Worm (Caenorhabditis elegans) whole organism, late embryonic: ENCODE results near the gene F25E5.2.

Experiments used
- C08G9.2 ChIP-seq: sonication (generic microtip); optimal IDR thresholded peaks from 2 replicates; lab custom pipeline; 2016; ENCODE audit warnings: mild to moderate bottlenecking, missing genetic modification characterization, moderate library complexity, missing compliant biosample characterization
- C38D4.7 ChIP-seq: fragments of 200-800 bp; sonication (Bioruptor generic); optimal IDR thresholded peaks from 2 replicates; lab custom pipeline; 2018; ENCODE audit warnings: mild to moderate bottlenecking, missing genetic modification characterization, moderate library complexity, missing compliant biosample characterization
- F13H6.1 ChIP-seq: sonication (generic microtip); optimal IDR thresholded peaks from 2 replicates; lab custom pipeline; 2016; ENCODE audit warnings: missing genetic modification characterization, missing compliant biosample characterization
- K02D7.2 ChIP-seq: sonication (generic microtip); optimal IDR thresholded peaks from 2 replicates; lab custom pipeline; 2017; ENCODE audit warnings: mild to moderate bottlenecking, missing genetic modification characterization, missing compliant biosample characterization
- K09A11.1 ChIP-seq: sonication (generic microtip); optimal IDR thresholded peaks from 2 replicates; lab custom pipeline; 2017; ENCODE audit warnings: antibody characterized with exemption, mild to moderate bottlenecking, missing genetic modification characterization, missing compliant biosample characterization; ENCODE audit not compliant: insufficient read depth
- T23F11.4 ChIP-seq: fragments of 200-800 bp; sonication (Bioruptor generic); optimal IDR thresholded peaks from 2 replicates; lab custom pipeline; 2018; ENCODE audit warnings: mild to moderate bottlenecking, missing genetic modification characterization, missing compliant biosample characterization
- Y22D7AL.16 ChIP-seq: sonication (generic microtip); optimal IDR thresholded peaks from 2 replicates; lab custom pipeline; 2016; ENCODE audit warnings: missing genetic modification characterization, missing compliant biosample characterization
- ama-1 ChIP-seq: fragments of 150-350 bp; optimal IDR thresholded peaks from 2 replicates; lab custom pipeline; 2014
- ceh-14 ChIP-seq: sonication (generic microtip); optimal IDR thresholded peaks from 2 replicates; lab custom pipeline; 2016; ENCODE audit warnings: missing genotype, missing genetic modification characterization, missing compliant biosample characterization
- ceh-19 ChIP-seq: fragments of 200-800 bp; sonication (Bioruptor generic); optimal IDR thresholded peaks from 2 replicates; lab custom pipeline; 2018; ENCODE audit warnings: mild to moderate bottlenecking, missing genetic modification characterization, missing compliant biosample characterization
- ceh-30 ChIP-seq: fragments of 150-350 bp; optimal IDR thresholded peaks from 2 replicates; lab custom pipeline; 2014; ENCODE audit warnings: missing biosample characterization, missing genetic modification characterization
- ceh-34 ChIP-seq: sonication (generic microtip); optimal IDR thresholded peaks from 2 replicates; lab custom pipeline; 2016; ENCODE audit warnings: mild to moderate bottlenecking, missing genetic modification characterization, missing compliant biosample characterization
- ceh-45 ChIP-seq: fragments of 200-800 bp; sonication (Bioruptor generic); IDR thresholded peaks from 2 replicates; pipeline ENCODE4 v1.3.6; 2022; ENCODE audit warnings: missing genetic modification reagents, missing genetic modification characterization, missing compliant biosample characterization
- ceh-48 ChIP-seq: sonication (generic microtip); optimal IDR thresholded peaks from 2 replicates; lab custom pipeline; 2016; ENCODE audit warnings: missing genetic modification characterization, inconsistent platforms, missing compliant biosample characterization
- ceh-6 ChIP-seq: fragments of 200-800 bp; sonication (Bioruptor generic); optimal IDR thresholded peaks from 2 replicates; lab custom pipeline; 2018; ENCODE audit warnings: mild to moderate bottlenecking, missing genetic modification characterization, missing compliant biosample characterization
- ceh-9 ChIP-seq: sonication (generic microtip); optimal IDR thresholded peaks from 2 replicates; lab custom pipeline; 2016; ENCODE audit warnings: mild to moderate bottlenecking, missing genetic modification characterization, inconsistent platforms, missing compliant biosample characterization
- che-1 ChIP-seq: sonication (generic microtip); optimal IDR thresholded peaks from 2 replicates; lab custom pipeline; 2016; ENCODE audit warnings: mild to moderate bottlenecking, missing genetic modification characterization, missing compliant biosample characterization
- elt-2 ChIP-seq: sonication (generic microtip); optimal IDR thresholded peaks from 2 replicates; lab custom pipeline; 2016; ENCODE audit warnings: missing genetic modification reagents, missing genetic modification characterization, missing compliant biosample characterization
- ets-4 ChIP-seq: sonication (generic microtip); optimal IDR thresholded peaks from 2 replicates; lab custom pipeline; 2016; ENCODE audit warnings: missing genetic modification characterization, missing compliant biosample characterization
- fax-1 ChIP-seq: sonication (generic microtip); optimal IDR thresholded peaks from 2 replicates; lab custom pipeline; 2016; ENCODE audit warnings: missing genotype, missing genetic modification characterization, missing compliant biosample characterization
- fkh-10 ChIP-seq: fragments of 150-350 bp; optimal IDR thresholded peaks from 2 replicates; lab custom pipeline; 2014; ENCODE audit warnings: missing biosample characterization, missing genetic modification reagents, missing genetic modification characterization
- fkh-6 ChIP-seq: sonication (generic microtip); optimal IDR thresholded peaks from 2 replicates; lab custom pipeline; 2016; ENCODE audit warnings: missing genetic modification characterization, missing compliant biosample characterization
- hlh-13 ChIP-seq: fragments of 200-800 bp; sonication (Bioruptor generic); optimal IDR thresholded peaks from 2 replicates; lab custom pipeline; 2018; ENCODE audit warnings: mild to moderate bottlenecking, missing genetic modification characterization, missing compliant biosample characterization
- hlh-30 ChIP-seq: sonication (generic microtip); optimal IDR thresholded peaks from 2 replicates; lab custom pipeline; 2017; ENCODE audit warnings: antibody characterized with exemption, missing genetic modification characterization, missing compliant biosample characterization; ENCODE audit not compliant: insufficient read depth
- hlh-6 ChIP-seq: sonication (generic microtip); optimal IDR thresholded peaks from 2 replicates; lab custom pipeline; 2016; ENCODE audit warnings: missing genotype, missing genetic modification characterization, missing compliant biosample characterization
- lim-6 ChIP-seq: sonication (generic microtip); optimal IDR thresholded peaks from 2 replicates; lab custom pipeline; 2016; ENCODE audit warnings: missing genetic modification characterization, missing compliant biosample characterization
- lin-11 ChIP-seq: fragments of 200-800 bp; sonication (Bioruptor generic); optimal IDR thresholded peaks from 2 replicates; lab custom pipeline; 2018; ENCODE audit warnings: mild to moderate bottlenecking, missing genetic modification characterization, missing compliant biosample characterization
- madf-2 ChIP-seq: sonication (generic microtip); optimal IDR thresholded peaks from 2 replicates; lab custom pipeline; 2017; ENCODE audit warnings: missing genetic modification characterization, missing compliant biosample characterization
- nfya-1 ChIP-seq: sonication (generic microtip); optimal IDR thresholded peaks from 2 replicates; lab custom pipeline; 2017; ENCODE audit warnings: missing genetic modification characterization, mild to moderate bottlenecking, missing compliant biosample characterization, antibody characterized with exemption, moderate library complexity
- nhr-232 ChIP-seq: sonication (generic microtip); optimal IDR thresholded peaks from 2 replicates; lab custom pipeline; 2016; ENCODE audit warnings: missing genetic modification characterization, missing compliant biosample characterization
- odd-2 ChIP-seq: sonication (generic microtip); optimal IDR thresholded peaks from 2 replicates; lab custom pipeline; 2017; ENCODE audit warnings: antibody characterized with exemption, mild to moderate bottlenecking, missing genetic modification characterization, missing compliant biosample characterization
- pag-3 ChIP-seq: sonication (generic microtip); optimal IDR thresholded peaks from 2 replicates; lab custom pipeline; 2016; ENCODE audit warnings: missing compliant biosample characterization, missing genetic modification characterization, borderline replicate concordance
- pat-9 ChIP-seq: fragments of 200-800 bp; sonication (Bioruptor generic); optimal IDR thresholded peaks from 2 replicates; lab custom pipeline; 2018; ENCODE audit warnings: mild to moderate bottlenecking, missing genetic modification characterization, moderate library complexity, missing compliant biosample characterization
- pax-1 ChIP-seq: fragments of 150-350 bp; optimal IDR thresholded peaks from 2 replicates; lab custom pipeline; 2014; ENCODE audit warnings: missing biosample characterization, missing genetic modification characterization
- pha-2 ChIP-seq: sonication (generic microtip); optimal IDR thresholded peaks from 2 replicates; lab custom pipeline; 2017; ENCODE audit warnings: mild to moderate bottlenecking, missing genetic modification characterization, missing compliant biosample characterization
- ref-2 ChIP-seq: sonication (generic microtip); optimal IDR thresholded peaks from 2 replicates; lab custom pipeline; 2016; ENCODE audit warnings: missing genetic modification characterization, missing compliant biosample characterization
- sox-2 ChIP-seq: fragments of 200-800 bp; sonication (Bioruptor generic); IDR thresholded peaks from 2 replicates; pipeline ENCODE4 v1.3.6; 2022; ENCODE audit warnings: missing genetic modification reagents, missing genetic modification characterization, missing compliant biosample characterization
- sox-4 ChIP-seq: sonication (generic microtip); optimal IDR thresholded peaks from 2 replicates; lab custom pipeline; 2017; ENCODE audit warnings: mild to moderate bottlenecking, missing genetic modification characterization, inconsistent platforms, missing compliant biosample characterization
- syd-9 ChIP-seq: sonication (generic microtip); optimal IDR thresholded peaks from 2 replicates; lab custom pipeline; 2016; ENCODE audit warnings: mild to moderate bottlenecking, missing genetic modification characterization, moderate library complexity, missing compliant biosample characterization
- tbx-2 ChIP-seq: sonication (generic microtip); optimal IDR thresholded peaks from 2 replicates; lab custom pipeline; 2016; ENCODE audit warnings: missing genetic modification characterization, missing compliant biosample characterization
- ttx-3 ChIP-seq: sonication (generic microtip); optimal IDR thresholded peaks from 2 replicates; lab custom pipeline; 2016; ENCODE audit warnings: missing genetic modification reagents, missing genetic modification characterization, missing compliant biosample characterization
- unc-42 ChIP-seq: sonication (generic microtip); optimal IDR thresholded peaks from 2 replicates; lab custom pipeline; 2016; ENCODE audit warnings: missing genotype, missing genetic modification characterization, missing compliant biosample characterization
- unc-86 ChIP-seq: sonication (generic microtip); optimal IDR thresholded peaks from 2 replicates; lab custom pipeline; 2016; ENCODE audit warnings: missing genetic modification characterization, missing compliant biosample characterization
- zip-5 ChIP-seq: sonication (generic microtip); optimal IDR thresholded peaks from 2 replicates; lab custom pipeline; 2016; ENCODE audit warnings: missing genetic modification characterization, missing compliant biosample characterization

F25E5.2 gene

DNA sequence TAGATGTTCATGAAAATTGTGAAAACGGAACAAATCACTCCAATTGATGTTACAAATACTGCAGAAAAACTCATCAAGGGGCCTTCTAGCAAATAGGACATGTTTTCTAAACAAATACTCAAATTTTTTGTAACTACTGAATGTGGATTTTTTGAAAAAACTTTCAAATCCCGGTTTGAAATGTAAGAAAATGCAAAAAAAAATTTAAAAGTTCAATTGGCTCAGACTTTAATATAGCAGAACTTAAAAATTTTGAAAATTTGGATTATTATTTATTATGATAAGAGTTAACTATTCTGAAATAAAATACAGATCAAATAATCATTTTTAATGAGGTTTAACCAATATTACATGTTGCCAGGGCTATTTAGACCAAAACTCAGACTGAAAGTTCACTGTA is 35.2 kb downstream of the F25E5.2 start, which contains the start of gene srbc-9:
TSS of gene srbc-9 (minus strand) at position 101 of the 400 bp plus-strand sequence.
- TF ChIP-seq tbx-2 (tag; lab: Kevin White, UChicago) (no peak), ceh-9 (no peak), zip-5 (tag; lab: Kevin White, UChicago) (no peak), K09A11.1 (tag; lab: Kevin White, UChicago) (no peak), unc-42 (tag; lab: Kevin White, UChicago) (no peak), pag-3 (tag; lab: Kevin White, UChicago) (no peak), hlh-30 (tag; lab: Kevin White, UChicago) (no peak), hlh-13 (GFP tag; lab: Kevin White, UChicago) (no peak), ceh-34 (tag; lab: Kevin White, UChicago) (no peak), ceh-48 (no peak), C08G9.2 (tag; lab: Kevin White, UChicago) (no peak), pat-9 (no peak), ttx-3 (tag; lab: Kevin White, UChicago) (no peak), madf-2 (tag; lab: Kevin White, UChicago) (no peak), K02D7.2 (tag; lab: Kevin White, UChicago) (no peak), fkh-6 (tag; lab: Kevin White, UChicago) (no peak), ref-2 (tag; lab: Kevin White, UChicago) (no peak), syd-9 (tag; lab: Kevin White, UChicago) (no peak), elt-2 (tag; lab: Kevin White, UChicago) (no peak)

DNA sequence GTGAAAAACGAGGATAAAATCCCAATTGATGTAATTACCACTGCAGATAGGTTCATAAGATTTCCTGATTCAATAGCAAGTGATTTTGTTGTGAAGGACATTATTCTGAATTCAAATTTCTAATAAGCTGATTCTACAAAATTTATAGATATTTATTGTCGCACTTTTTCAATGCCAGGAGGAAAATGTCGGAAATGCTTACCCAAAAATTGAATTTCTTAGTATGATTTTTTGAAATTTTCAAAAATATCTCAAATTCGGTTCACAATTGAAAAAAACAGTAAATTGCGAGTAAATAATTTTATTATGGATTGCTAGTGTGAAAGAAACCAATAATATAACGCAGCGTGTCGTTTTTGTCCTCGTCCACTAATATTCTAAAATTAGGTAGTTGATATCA is 37.8 kb downstream of the F25E5.2 start, which contains the start of gene srbc-10:
TSS of gene srbc-10 (minus strand) at position 101 of the 400 bp plus-strand sequence.
- no peak for TF ChIP-seq zip-5 (tag; lab: Kevin White, UChicago)
- no peak for TF ChIP-seq hlh-6 (tag; lab: Kevin White, UChicago)
- no peak for TF ChIP-seq ceh-45
- TF ChIP-seq ceh-30, result no peak
- TF ChIP-seq pha-2, result no peak
- TF ChIP-seq C38D4.7 (GFP tag; lab: Kevin White, UChicago), result no peak
- TF ChIP-seq ceh-14 (tag; lab: Kevin White, UChicago), result no peak
- TF ChIP-seq che-1 (tag; lab: Kevin White, UChicago), result no peak
- TF ChIP-seq fax-1, result no peak
- no peak for TF ChIP-seq lim-6
- TF ChIP-seq Y22D7AL.16 (tag; lab: Kevin White, UChicago), result no peak
- no peak for TF ChIP-seq unc-86 (tag; lab: Kevin White, UChicago)
- TF ChIP-seq sox-4 (tag; lab: Kevin White, UChicago), result no peak
- TF ChIP-seq ceh-19 (GFP tag; lab: Kevin White, UChicago), result no peak
- no peak for TF ChIP-seq ceh-9
- TF ChIP-seq sox-2, result no peak
- no peak for TF ChIP-seq lin-11 (tag; lab: Kevin White, UChicago)
- no peak for TF ChIP-seq nfya-1 (tag; lab: Kevin White, UChicago)

DNA sequence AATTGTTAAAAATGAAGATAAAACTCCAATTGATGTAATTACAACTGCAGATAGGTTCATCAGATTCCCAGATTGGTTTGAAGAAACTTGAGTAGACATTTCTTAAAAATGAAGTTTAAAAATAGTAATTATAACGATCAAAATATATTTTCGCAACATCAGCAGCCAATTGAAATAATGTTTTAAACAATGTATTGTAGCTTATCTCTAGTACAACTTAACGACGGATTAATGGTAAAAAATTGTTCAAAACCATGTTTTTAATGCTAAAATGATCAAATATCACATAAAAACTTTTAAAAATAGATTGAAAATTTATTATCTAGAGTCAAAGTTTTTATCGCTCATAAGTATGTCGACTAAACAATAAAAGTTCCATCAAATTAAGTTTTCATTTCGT is 40.1 kb downstream of the F25E5.2 start, which contains the start of gene srbc-11:
TSS of gene srbc-11 (minus strand) at position 101 of the 400 bp plus-strand sequence.
- TF ChIP-seq C38D4.7 (GFP tag; lab: Kevin White, UChicago) (no peak), elt-2 (tag; lab: Kevin White, UChicago) (no peak), nhr-232 (no peak), T23F11.4 (no peak), fkh-10 (no peak), ets-4 (tag; lab: Kevin White, UChicago) (no peak), hlh-6 (tag; lab: Kevin White, UChicago) (no peak), ama-1 (lab: Kevin White, UChicago) (no peak), syd-9 (tag; lab: Kevin White, UChicago) (no peak), pax-1 (tag; lab: Kevin White, UChicago) (no peak), odd-2 (tag; lab: Kevin White, UChicago) (no peak), sox-2 (no peak), unc-42 (tag; lab: Kevin White, UChicago) (no peak), ceh-6 (GFP tag; lab: Kevin White, UChicago) (no peak), F13H6.1 (tag; lab: Kevin White, UChicago) (no peak), ceh-9 (no peak)
